Worm (Caenorhabditis elegans) whole organism, young adult: ENCODE results near the gene pinn-1.

Experiments used
- F49E8.2 ChIP-seq: sonication (generic microtip); optimal IDR thresholded peaks from 3 replicates; lab custom pipeline; 2017; ENCODE audit warnings: missing genetic modification characterization, mild to moderate bottlenecking, missing compliant biosample characterization, antibody characterized with exemption, moderate library complexity; ENCODE audit not compliant: insufficient read depth
- F57C9.4 ChIP-seq: sonication (generic microtip); optimal IDR thresholded peaks from 2 replicates; lab custom pipeline; 2017; ENCODE audit warnings: mild to moderate bottlenecking, missing genetic modification characterization, missing compliant biosample characterization
- K11D2.4 ChIP-seq: fragments of 200-800 bp; sonication (Bioruptor generic); IDR thresholded peaks from 2 replicates; pipeline ENCODE4 v1.3.6; 2022; ENCODE audit warnings: missing genetic modification reagents, missing genetic modification characterization, missing compliant biosample characterization
- Y53G8AR.9 ChIP-seq: fragments of 200-800 bp; sonication (Bioruptor generic); conservative IDR thresholded peaks from 2 replicates; pipeline ENCODE4 v1.3.6; 2022; ENCODE audit warnings: missing genetic modification reagents, missing genetic modification characterization, missing compliant biosample characterization
- Y79H2A.3 ChIP-seq: fragments of 200-800 bp; sonication (Bioruptor generic); conservative IDR thresholded peaks from 2 replicates; pipeline ENCODE4 v1.3.6; 2022; ENCODE audit warnings: missing genetic modification reagents, missing genetic modification characterization, missing compliant biosample characterization
- ama-1 ChIP-seq, 3 experiments: fragments of 150-350 bp in 1 of 3; sonication (generic microtip) in 2 of 3; optimal IDR thresholded peaks; 2 replicates each; lab custom pipeline; 2014 to 2018; ENCODE audit warnings: missing biosample characterization in 2 of 3, missing genetic modification characterization in 2 of 3, missing genetic modification reagents in 2 of 3
- attf-3 ChIP-seq: fragments of 200-800 bp; sonication (Bioruptor generic); conservative IDR thresholded peaks from 2 replicates; pipeline ENCODE4 v1.3.6; 2022; ENCODE audit warnings: missing genetic modification reagents, missing genetic modification characterization, missing compliant biosample characterization
- him-1 ChIP-seq: sonication (generic microtip); optimal IDR thresholded peaks from 2 replicates; lab custom pipeline; 2016; ENCODE audit warnings: missing genotype, missing genetic modification reagents, missing genetic modification characterization, missing compliant biosample characterization
- lin-26 ChIP-seq: fragments of 200-800 bp; sonication (Bioruptor generic); IDR thresholded peaks from 2 replicates; pipeline ENCODE4 v1.3.6; 2022; ENCODE audit warnings: missing genetic modification reagents, missing genetic modification characterization, missing compliant biosample characterization
- lin-35 ChIP-seq, 3 experiments: fragments of 150-350 bp in 2 of 3; sonication (generic microtip) in 1 of 3; optimal IDR thresholded peaks; 2 replicates each; lab custom pipeline; 2014 to 2018; ENCODE audit warnings: missing biosample characterization in 3 of 3, missing genetic modification characterization in 3 of 3, missing genetic modification reagents in 3 of 3
- lin-40 ChIP-seq: sonication (generic microtip); optimal IDR thresholded peaks from 2 replicates; lab custom pipeline; 2016; ENCODE audit warnings: missing genetic modification characterization, mild to moderate bottlenecking, missing compliant biosample characterization, missing genotype, missing genetic modification reagents
- madf-8 ChIP-seq: fragments of 200-800 bp; sonication (Bioruptor generic); conservative IDR thresholded peaks from 2 replicates; pipeline ENCODE4 v1.3.6; 2022; ENCODE audit warnings: missing genetic modification reagents, missing genetic modification characterization, missing compliant biosample characterization
- pha-4 ChIP-seq: fragments of 150-350 bp; sonication (generic microtip); optimal IDR thresholded peaks from 2 replicates; lab custom pipeline; 2014; ENCODE audit warnings: missing biosample characterization, missing genetic modification reagents, missing genetic modification characterization
- unc-62 ChIP-seq: fragments of 150-350 bp; optimal IDR thresholded peaks from 2 replicates; lab custom pipeline; 2014; ENCODE audit warnings: missing biosample characterization, missing genetic modification reagents, missing genetic modification characterization

DNA sequence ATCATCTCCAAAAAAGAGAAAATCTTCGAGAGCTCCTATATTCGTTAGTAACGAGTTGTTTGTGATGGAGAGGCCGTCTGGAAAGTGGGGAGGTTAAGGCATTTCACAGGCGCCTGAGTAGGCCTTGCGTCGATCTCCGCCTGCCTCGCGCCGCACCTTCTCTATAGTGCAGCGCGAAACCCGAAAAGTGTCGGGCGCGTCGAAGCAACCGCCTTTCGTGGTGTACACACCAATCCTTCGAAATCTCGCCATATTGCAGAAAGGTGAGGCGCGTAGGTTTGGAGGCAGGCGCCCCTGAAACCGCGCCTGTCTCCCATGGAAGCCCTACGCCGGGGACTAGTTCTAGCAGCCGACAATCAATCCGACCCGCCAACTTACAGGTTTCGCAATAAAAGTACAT, 41.0 kb upstream of the pinn-1 start:
- TF ChIP-seq lin-35 (GFP tag; optimal IDR thresholded peaks at IDR 0.05; lab: Kevin White, UChicago) = no peak
- no peak for TF ChIP-seq lin-40 (tag; lab: Kevin White, UChicago)
- TF ChIP-seq lin-26 (GFP tag; lab: Robert Waterston, UW) = no peak
- no peak for TF ChIP-seq F57C9.4 (tag; lab: Kevin White, UChicago)
- TF ChIP-seq Y53G8AR.9 (GFP tag; lab: Robert Waterston, UW) = no peak
- TF ChIP-seq unc-62 = no peak
- no peak for TF ChIP-seq ama-1 (optimal IDR thresholded peaks at IDR 0.05; lab: Kevin White, UChicago)
- TF ChIP-seq ama-1 (GFP tag; optimal IDR thresholded peaks at IDR 0.05; lab: Kevin White, UChicago) = no peak
- TF ChIP-seq Y79H2A.3 = no peak
- no peak for TF ChIP-seq him-1
- no peak for TF ChIP-seq F49E8.2 (tag; lab: Kevin White, UChicago)
- TF ChIP-seq K11D2.4 (GFP tag; lab: Robert Waterston, UW) = no peak
- no peak for TF ChIP-seq pha-4
- no peak for TF ChIP-seq madf-8 (GFP tag; lab: Robert Waterston, UW)
- no peak for TF ChIP-seq attf-3 (GFP tag; lab: Robert Waterston, UW)
